Worm (Caenorhabditis elegans) whole organism, early embryonic: ENCODE results near the gene ace-4.

ENCODE experiments used
- F13C5.2 ChIP-seq: sonication (generic microtip); optimal IDR thresholded peaks from 2 replicates; lab custom pipeline; 2017; ENCODE audit warnings: mild to moderate bottlenecking, missing genetic modification characterization, inconsistent platforms, missing compliant biosample characterization
- aly-1 ChIP-seq: sonication (generic microtip); optimal IDR thresholded peaks from 2 replicates; lab custom pipeline; 2016; ENCODE audit warnings: missing genetic modification characterization, missing compliant biosample characterization
- ama-1 ChIP-seq: fragments of 150-350 bp; optimal IDR thresholded peaks from 2 replicates; lab custom pipeline; 2014
- ceh-36 ChIP-seq: sonication (generic microtip); optimal IDR thresholded peaks from 2 replicates; lab custom pipeline; 2016; ENCODE audit warnings: missing genetic modification characterization, inconsistent platforms, missing compliant biosample characterization
- ets-7 ChIP-seq: sonication (generic microtip); optimal IDR thresholded peaks from 2 replicates; lab custom pipeline; 2016; ENCODE audit warnings: missing genotype, missing genetic modification characterization, missing compliant biosample characterization
- flt-1 ChIP-seq: fragments of 200-800 bp; sonication (Bioruptor generic); IDR thresholded peaks from 2 replicates; pipeline ENCODE4 v1.3.6; 2022; ENCODE audit warnings: missing genetic modification characterization, missing compliant biosample characterization
- hmbx-1 ChIP-seq: sonication (generic microtip); optimal IDR thresholded peaks from 2 replicates; lab custom pipeline; 2016; ENCODE audit warnings: mild to moderate bottlenecking, missing genetic modification characterization, missing compliant biosample characterization
- pes-1 ChIP-seq: fragments of 200-800 bp; sonication (Bioruptor generic); IDR thresholded peaks from 2 replicates; pipeline ENCODE4 v1.3.6; 2022; ENCODE audit warnings: missing genetic modification reagents, missing genetic modification characterization, missing compliant biosample characterization
- sea-1 ChIP-seq: fragments of 200-800 bp; sonication (Bioruptor generic); conservative IDR thresholded peaks from 2 replicates; pipeline ENCODE4 v1.3.6; 2022; ENCODE audit warnings: missing genetic modification characterization, missing compliant biosample characterization
- tbx-11 ChIP-seq: fragments of 200-800 bp; sonication (Bioruptor generic); IDR thresholded peaks from 2 replicates; pipeline ENCODE4 v1.3.6; 2022; ENCODE audit warnings: missing genetic modification characterization, missing compliant biosample characterization
- tbx-37 ChIP-seq: fragments of 200-800 bp; sonication (Bioruptor generic); conservative IDR thresholded peaks from 2 replicates; pipeline ENCODE4 v1.3.6; 2022; ENCODE audit warnings: missing genetic modification reagents, missing genetic modification characterization, missing compliant biosample characterization
- tra-4 ChIP-seq: sonication (generic microtip); optimal IDR thresholded peaks from 2 replicates; lab custom pipeline; 2017; ENCODE audit warnings: missing genetic modification characterization, missing compliant biosample characterization

DNA sequence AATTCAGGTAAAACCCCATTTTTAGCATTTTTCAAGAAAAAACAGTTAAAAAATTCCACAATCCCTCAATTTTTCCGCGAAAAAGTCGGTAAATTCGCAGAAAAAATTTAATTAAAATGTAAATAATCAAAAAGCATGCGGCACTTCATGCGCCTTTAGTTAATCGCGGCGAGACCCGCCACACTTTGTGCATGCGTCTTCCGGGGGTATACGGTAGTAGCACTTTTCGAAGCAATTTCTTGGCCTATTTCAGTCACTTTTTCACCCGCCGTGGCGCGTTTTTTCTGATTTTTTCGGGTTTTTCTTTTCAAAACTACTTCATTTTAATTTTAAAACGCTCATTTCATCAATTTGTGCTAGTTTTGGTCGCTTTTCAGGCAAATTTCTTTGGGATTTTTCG is 49.4 kb downstream of the ace-4 start:
- no peak for TF ChIP-seq tra-4
- TF ChIP-seq ama-1 (lab: Kevin White, UChicago), result no peak
- TF ChIP-seq ets-7 (tag; lab: Kevin White, UChicago), result no peak
- no peak for TF ChIP-seq tbx-11 (GFP tag; lab: Robert Waterston, UW)
- TF ChIP-seq hmbx-1, result no peak
- TF ChIP-seq aly-1 (tag; lab: Kevin White, UChicago), result no peak
- no peak for TF ChIP-seq sea-1 (GFP tag; lab: Robert Waterston, UW)
- TF ChIP-seq ceh-36, result no peak
- TF ChIP-seq tbx-37 (GFP tag; lab: Robert Waterston, UW), result no peak
- TF ChIP-seq F13C5.2 (tag; lab: Kevin White, UChicago), result no peak
- no peak for TF ChIP-seq flt-1 (GFP tag; lab: Robert Waterston, UW)
- no peak for TF ChIP-seq pes-1 (GFP tag; lab: Robert Waterston, UW)
